Fruit fly (Drosophila melanogaster): ENCODE results near the gene mRpS18C.

mRpS18C gene

DNA sequence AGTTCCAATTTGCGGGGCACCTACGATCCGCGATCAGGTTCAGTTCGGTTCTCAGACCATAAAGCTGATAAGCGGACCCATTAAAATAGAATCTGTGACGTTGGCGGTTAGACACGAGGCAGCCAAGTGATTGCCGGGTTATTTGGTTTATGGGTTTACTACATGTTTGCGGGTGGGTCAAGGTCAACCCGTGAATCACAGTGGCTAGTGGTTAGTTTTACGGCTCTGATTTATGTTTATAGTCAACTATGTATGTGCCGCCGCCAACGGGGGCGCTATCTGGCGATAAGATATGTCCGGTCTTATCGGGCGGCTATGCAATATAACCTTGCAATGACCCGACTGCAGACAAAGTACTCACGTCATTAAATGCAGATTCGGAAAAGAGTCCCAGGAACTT is 25.7 kb downstream of the mRpS18C start:
- TF ChIP-seq insv (optimal IDR thresholded peaks at IDR 0.05) (no peak), psq (optimal IDR thresholded peaks at IDR 0.05) (no peak), Sin3A (optimal IDR thresholded peaks at IDR 0.05) (no peak), h (optimal IDR thresholded peaks at IDR 0.05) (no peak), ttk (optimal IDR thresholded peaks at IDR 0.05) (no peak), Myc (optimal IDR thresholded peaks at IDR 0.05) (no peak)

DNA sequence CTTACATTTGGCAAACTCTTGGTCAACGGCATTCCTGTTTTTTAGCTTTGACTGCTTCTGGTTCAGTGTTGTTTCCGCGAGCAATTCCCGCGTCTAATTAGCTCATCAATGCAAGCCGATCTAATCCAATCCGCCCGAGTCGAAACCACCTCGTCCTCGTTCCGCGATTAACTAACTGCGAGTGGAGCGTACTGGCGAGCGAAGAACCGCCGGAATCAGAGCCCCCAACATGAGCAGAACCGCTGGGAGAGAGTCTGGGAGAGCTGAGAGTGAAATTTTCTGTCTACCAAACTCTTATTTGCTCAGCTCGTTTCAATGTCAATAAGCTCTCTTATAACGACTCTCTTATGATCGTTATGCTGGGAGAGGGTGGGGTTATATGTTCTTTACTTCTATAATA is 26.4 kb downstream of the mRpS18C start:
- TF ChIP-seq ttk (optimal IDR thresholded peaks at IDR 0.05), result no peak
- TF ChIP-seq h (optimal IDR thresholded peaks at IDR 0.05), result no peak
- no peak for TF ChIP-seq Myc (optimal IDR thresholded peaks at IDR 0.05)
- no peak for TF ChIP-seq Sin3A (optimal IDR thresholded peaks at IDR 0.05)

- no peak for TF ChIP-seq Sin3A (optimal IDR thresholded peaks at IDR 0.05)
- TF ChIP-seq ttk (optimal IDR thresholded peaks at IDR 0.05), result no peak
- no peak for TF ChIP-seq insv (optimal IDR thresholded peaks at IDR 0.05)
- TF ChIP-seq h (optimal IDR thresholded peaks at IDR 0.05), result no peak
- TF ChIP-seq psq (optimal IDR thresholded peaks at IDR 0.05), result no peak
- no peak for TF ChIP-seq Myc (optimal IDR thresholded peaks at IDR 0.05)
These were observed 27.0 kb downstream of the mRpS18C start for dm6 chr3R:30450690-30451343.

- TF ChIP-seq Sin3A (optimal IDR thresholded peaks at IDR 0.05), result no peak
- TF ChIP-seq insv (optimal IDR thresholded peaks at IDR 0.05), result no peak
- TF ChIP-seq ttk (optimal IDR thresholded peaks at IDR 0.05), result no peak
- no peak for TF ChIP-seq psq (optimal IDR thresholded peaks at IDR 0.05)
- no peak for TF ChIP-seq Myc (optimal IDR thresholded peaks at IDR 0.05)
- no peak for TF ChIP-seq h (optimal IDR thresholded peaks at IDR 0.05)
These were observed 29.5 kb downstream of the mRpS18C start for dm6 chr3R:30453236-30453635.

DNA sequence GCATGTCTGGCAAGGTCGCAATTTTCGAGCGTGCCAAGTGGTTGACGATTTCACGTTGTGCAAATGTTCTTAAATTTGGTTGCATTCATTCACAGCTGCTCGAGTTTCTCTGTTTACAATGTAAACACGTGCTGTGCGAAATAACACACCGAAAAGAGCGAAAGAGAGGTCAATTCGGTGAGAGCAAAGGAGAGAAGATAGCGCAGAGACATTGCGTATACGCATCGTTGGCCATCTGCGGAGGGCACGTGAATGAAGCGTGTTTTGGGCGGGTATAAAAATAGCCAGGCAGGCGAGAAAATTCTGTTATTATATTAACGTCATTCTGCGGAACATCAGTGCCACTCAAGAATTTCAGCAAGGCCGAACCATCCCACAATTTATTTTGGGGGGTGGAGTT is 30.7 kb downstream of the mRpS18C start:
- TF ChIP-seq ttk (optimal IDR thresholded peaks at IDR 0.05) (no peak), psq (optimal IDR thresholded peaks at IDR 0.05) (no peak), h (optimal IDR thresholded peaks at IDR 0.05) (no peak), insv (optimal IDR thresholded peaks at IDR 0.05) (no peak)

dm6 chr3R:30455817-30456544 is 32.2 kb downstream of the mRpS18C start, which contains the start of gene aralar1:
Gene aralar1 (minus strand): TSS chr3R:30455867.
- TF ChIP-seq insv (optimal IDR thresholded peaks at IDR 0.05) (no peak), ttk (optimal IDR thresholded peaks at IDR 0.05) (no peak), Sin3A (optimal IDR thresholded peaks at IDR 0.05) (no peak), h (optimal IDR thresholded peaks at IDR 0.05) (no peak), Myc (optimal IDR thresholded peaks at IDR 0.05) (no peak), psq (optimal IDR thresholded peaks at IDR 0.05) (no peak)

- no peak for TF ChIP-seq insv (optimal IDR thresholded peaks at IDR 0.05)
- TF ChIP-seq Myc (optimal IDR thresholded peaks at IDR 0.05), result no peak
- no peak for TF ChIP-seq h (optimal IDR thresholded peaks at IDR 0.05)
- no peak for TF ChIP-seq ttk (optimal IDR thresholded peaks at IDR 0.05)
- no peak for TF ChIP-seq Sin3A (optimal IDR thresholded peaks at IDR 0.05)
- no peak for TF ChIP-seq psq (optimal IDR thresholded peaks at IDR 0.05)
These were observed 35.5 kb downstream of the mRpS18C start, which contains the start of the genes CG2224 and CDase for dm6 chr3R:30459066-30459935. Gene CG2224 (minus strand): TSS chr3R:30459300. Gene CDase (plus strand): TSS chr3R:30459521.

DNA sequence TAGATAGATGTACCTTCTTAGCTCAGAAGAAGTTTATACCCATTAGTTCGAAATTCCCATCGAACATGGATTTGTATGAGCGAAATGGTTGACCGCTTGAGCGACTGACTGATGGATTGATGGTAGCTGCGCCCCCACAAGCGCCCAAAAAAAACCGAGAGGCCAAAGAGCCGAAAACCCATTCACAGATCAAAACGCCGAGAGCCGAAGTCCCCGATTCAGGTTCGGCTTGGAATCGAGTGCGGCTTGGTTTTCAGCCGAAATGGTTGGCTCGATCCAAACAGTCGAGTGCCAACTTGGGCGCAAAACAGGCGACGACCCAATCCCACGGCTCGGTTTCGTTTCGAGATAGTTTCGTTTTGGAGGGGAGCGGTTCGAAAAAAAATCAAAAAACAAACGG is 36.4 kb downstream of the mRpS18C start:
- TF ChIP-seq psq (optimal IDR thresholded peaks at IDR 0.05) (no peak), ttk (optimal IDR thresholded peaks at IDR 0.05) (no peak)

- TF ChIP-seq Myc (optimal IDR thresholded peaks at IDR 0.05), result no peak
- TF ChIP-seq ttk (optimal IDR thresholded peaks at IDR 0.05), result no peak
- no peak for TF ChIP-seq h (optimal IDR thresholded peaks at IDR 0.05)
- TF ChIP-seq Sin3A (optimal IDR thresholded peaks at IDR 0.05), result no peak
- no peak for TF ChIP-seq insv (optimal IDR thresholded peaks at IDR 0.05)
- TF ChIP-seq psq (optimal IDR thresholded peaks at IDR 0.05), result no peak
These were observed 38.0 kb downstream of the mRpS18C start for dm6 chr3R:30461608-30462243.

DNA sequence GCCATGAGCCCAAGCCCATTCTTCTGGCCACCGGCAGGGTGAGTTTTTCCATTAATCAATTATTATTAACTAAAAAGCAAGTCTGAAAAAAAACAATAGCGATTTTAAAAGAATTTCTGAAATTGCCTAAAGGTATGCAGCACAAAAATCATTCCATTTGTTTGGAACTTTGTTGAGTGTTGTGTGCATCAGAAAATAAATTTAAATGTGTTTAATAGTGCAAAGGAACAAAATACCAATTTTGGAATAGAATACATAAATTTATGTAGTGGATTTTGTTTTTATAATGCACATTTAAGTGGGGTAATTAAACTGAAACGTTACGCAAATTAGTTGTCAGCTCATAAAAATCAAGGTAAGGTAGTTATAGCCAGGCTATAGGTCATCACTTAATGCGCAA is 40.5 kb downstream of the mRpS18C start:
- no peak for TF ChIP-seq h (optimal IDR thresholded peaks at IDR 0.05)
- no peak for TF ChIP-seq psq (optimal IDR thresholded peaks at IDR 0.05)
- TF ChIP-seq Myc (optimal IDR thresholded peaks at IDR 0.05), result no peak
- TF ChIP-seq insv (optimal IDR thresholded peaks at IDR 0.05), result no peak
- TF ChIP-seq Sin3A (optimal IDR thresholded peaks at IDR 0.05), result no peak

dm6 chr3R:30465775-30466494 is 42.2 kb downstream of the mRpS18C start, which contains the start of gene PH4alphaEFB:
Gene PH4alphaEFB (plus strand): TSS chr3R:30466050.
- TF ChIP-seq h (optimal IDR thresholded peaks at IDR 0.05), result no peak
- no peak for TF ChIP-seq ttk (optimal IDR thresholded peaks at IDR 0.05)
- no peak for TF ChIP-seq Myc (optimal IDR thresholded peaks at IDR 0.05)
- no peak for TF ChIP-seq Sin3A (optimal IDR thresholded peaks at IDR 0.05)
- no peak for TF ChIP-seq psq (optimal IDR thresholded peaks at IDR 0.05)
- TF ChIP-seq insv (optimal IDR thresholded peaks at IDR 0.05), result no peak

Data from Kc167 (cell line).